Fruit fly (Drosophila melanogaster): ENCODE measurements around the gene Poc1.

The Poc1 gene

dm6 chr3L:13382061-13382815 lies 7.6 kb downstream of the Poc1 start, which contains the start of gene ImpL1:
Gene ImpL1, plus strand, starts transcription at chr3L:13382765.
- no peak for TF ChIP-seq Myc (optimal IDR thresholded peaks at IDR 0.05)
- TF ChIP-seq fru (GFP tag; optimal IDR thresholded peaks at IDR 0.05), result no peak
- no peak for TF ChIP-seq HLH106 (tag; optimal IDR thresholded peaks at IDR 0.05)
- TF ChIP-seq brk (GFP tag; optimal IDR thresholded peaks at IDR 0.05), result no peak
- TF ChIP-seq CG9705 (GFP tag; optimal IDR thresholded peaks at IDR 0.05), result no peak
- no peak for TF ChIP-seq Rel (GFP tag; optimal IDR thresholded peaks at IDR 0.05)
- no peak for TF ChIP-seq Rel (tag; optimal IDR thresholded peaks at IDR 0.05)
- TF ChIP-seq usp (GFP tag; optimal IDR thresholded peaks at IDR 0.05), result no peak
- TF ChIP-seq jim (GFP tag; optimal IDR thresholded peaks at IDR 0.05), result no peak
- TF ChIP-seq woc (GFP tag; optimal IDR thresholded peaks at IDR 0.05), result no peak
- no peak for TF ChIP-seq Hr78 (GFP tag; optimal IDR thresholded peaks at IDR 0.05)
- TF ChIP-seq Vsx2 (GFP tag; optimal IDR thresholded peaks at IDR 0.05; ENCODE audit: partially characterized antibody), result no peak
- TF ChIP-seq GATAd (GFP tag; optimal IDR thresholded peaks at IDR 0.05), result no peak
- no peak for TF ChIP-seq psq (GFP tag; optimal IDR thresholded peaks at IDR 0.05)
- TF ChIP-seq CrebA (GFP tag; optimal IDR thresholded peaks at IDR 0.05; ENCODE audit: borderline replicate concordance), result no peak
- TF ChIP-seq lola (GFP tag; optimal IDR thresholded peaks at IDR 0.05), result no peak
- TF ChIP-seq ey (GFP tag; optimal IDR thresholded peaks at IDR 0.05), result no peak
- no peak for TF ChIP-seq dmrt93B (GFP tag; optimal IDR thresholded peaks at IDR 0.05)

dm6 chr3L:13381160-13381559 lies 8.6 kb downstream of the Poc1 start, which contains the start of gene CG14107:
Gene CG14107, minus strand, starts transcription at chr3L:13381346.
- TF ChIP-seq HLH106 (tag; optimal IDR thresholded peaks at IDR 0.05) (no peak), sage (GFP tag; optimal IDR thresholded peaks at IDR 0.05) (no peak), fru (GFP tag; optimal IDR thresholded peaks at IDR 0.05) (no peak), Myc (optimal IDR thresholded peaks at IDR 0.05) (no peak), Hnf4 (GFP tag; optimal IDR thresholded peaks at IDR 0.05) (no peak), Jra (GFP tag; optimal IDR thresholded peaks at IDR 0.05) (no peak), N (GFP tag; optimal IDR thresholded peaks at IDR 0.05) (no peak), dl (GFP tag; optimal IDR thresholded peaks at IDR 0.05; ENCODE audit: insufficient read depth in 1 of 2, partially characterized antibody in 2 of 2) (no peak), woc (GFP tag; optimal IDR thresholded peaks at IDR 0.05) (no peak), psq (GFP tag; optimal IDR thresholded peaks at IDR 0.05) (no peak), CrebA (GFP tag; optimal IDR thresholded peaks at IDR 0.05; ENCODE audit: borderline replicate concordance) (no peak), Vsx2 (GFP tag; optimal IDR thresholded peaks at IDR 0.05; ENCODE audit: partially characterized antibody) (no peak)

dm6 chr3L:13378202-13378601 lies 11.6 kb downstream of the Poc1 start, which contains the start of gene SNCF:
Gene SNCF, plus strand, starts transcription at chr3L:13378583.
- TF ChIP-seq sv (GFP tag; optimal IDR thresholded peaks at IDR 0.05), result no peak
- no peak for TF ChIP-seq Vsx2 (GFP tag; optimal IDR thresholded peaks at IDR 0.05; ENCODE audit: partially characterized antibody)
- no peak for TF ChIP-seq dmrt93B (GFP tag; optimal IDR thresholded peaks at IDR 0.05)
- no peak for TF ChIP-seq CrebA (GFP tag; optimal IDR thresholded peaks at IDR 0.05; ENCODE audit: borderline replicate concordance)
- TF ChIP-seq Rel (GFP tag; optimal IDR thresholded peaks at IDR 0.05), result no peak
- TF ChIP-seq Rel (tag; optimal IDR thresholded peaks at IDR 0.05), result no peak
- no peak for TF ChIP-seq rgr (GFP tag; optimal IDR thresholded peaks at IDR 0.05)
- TF ChIP-seq Myc (optimal IDR thresholded peaks at IDR 0.05), result no peak
- TF ChIP-seq Sp1 (GFP tag; optimal IDR thresholded peaks at IDR 0.05), result no peak
- TF ChIP-seq h (GFP tag; optimal IDR thresholded peaks at IDR 0.05), result no peak
- TF ChIP-seq woc (GFP tag; optimal IDR thresholded peaks at IDR 0.05), result no peak
- no peak for TF ChIP-seq usp (GFP tag; optimal IDR thresholded peaks at IDR 0.05)
- TF ChIP-seq CG9705 (GFP tag; optimal IDR thresholded peaks at IDR 0.05), result no peak

- TF ChIP-seq br (GFP tag; optimal IDR thresholded peaks at IDR 0.05) (no peak), sv (GFP tag; optimal IDR thresholded peaks at IDR 0.05) (no peak), N (GFP tag; optimal IDR thresholded peaks at IDR 0.05) (no peak), CG32264 (GFP tag; optimal IDR thresholded peaks at IDR 0.05) (no peak), pan (optimal IDR thresholded peaks at IDR 0.05) (no peak), HLH106 (tag; optimal IDR thresholded peaks at IDR 0.05) (no peak), Sp1 (GFP tag; optimal IDR thresholded peaks at IDR 0.05) (no peak), psq (GFP tag; optimal IDR thresholded peaks at IDR 0.05) (no peak), GATAd (GFP tag; optimal IDR thresholded peaks at IDR 0.05) (no peak), Dfd (GFP tag; optimal IDR thresholded peaks at IDR 0.05) (no peak), Abd-B (GFP tag; optimal IDR thresholded peaks at IDR 0.05) (no peak)
Observed at dm6 chr3L:13377657-13378056, 12.1 kb downstream of the Poc1 start, which contains the start of gene CG14111. Gene CG14111, plus strand, starts transcription at chr3L:13377957.

Data from whole organism, wandering third instar larva.